Fruit fly (Drosophila melanogaster) whole organism, embryonic: ENCODE results near the gene Mst77F.

Experiments used
- Atf3 ChIP-seq: fragments of 200-800 bp; sonication (Bioruptor generic); optimal IDR thresholded peaks from 3 replicates; lab custom pipeline; 2016; ENCODE audit warnings: missing biosample characterization, missing genetic modification characterization
- BEAF-32 ChIP-seq: fragments of 200-800 bp; sonication (Bioruptor generic); optimal IDR thresholded peaks from 3 replicates; lab custom pipeline; 2017; ENCODE audit warnings: missing biosample characterization, missing genetic modification characterization, mild to moderate bottlenecking, moderate library complexity, missing genetic modification reagents
- Bteb2 ChIP-seq: fragments of 200-800 bp; sonication (Bioruptor generic); optimal IDR thresholded peaks from 2 replicates; lab custom pipeline; 2016; ENCODE audit warnings: missing biosample characterization, missing genetic modification characterization
- CG10431 ChIP-seq: fragments of 200-800 bp; sonication (Bioruptor generic); optimal IDR thresholded peaks from 3 replicates; lab custom pipeline; 2018; ENCODE audit warnings: missing biosample characterization, mild to moderate bottlenecking, missing genetic modification characterization
- CG10462 ChIP-seq: fragments of 200-800 bp; sonication (Bioruptor generic); optimal IDR thresholded peaks from 2 replicates; lab custom pipeline; 2016; ENCODE audit warnings: missing biosample characterization, missing genetic modification characterization
- CG11560 ChIP-seq: fragments of 200-800 bp; sonication (Bioruptor generic); IDR thresholded peaks from 3 replicates; pipeline ENCODE4 v1.3.6; 2022; ENCODE audit warnings: missing biosample characterization, missing genetic modification characterization
- CG13123 ChIP-seq: fragments of 200-800 bp; sonication (Bioruptor generic); optimal IDR thresholded peaks from 2 replicates; lab custom pipeline; 2016; ENCODE audit warnings: missing biosample characterization, missing genetic modification characterization
- CG13424 ChIP-seq: fragments of 200-800 bp; sonication (Bioruptor generic); optimal IDR thresholded peaks from 2 replicates; lab custom pipeline; 2019; ENCODE audit warnings: missing biosample characterization, mild to moderate bottlenecking, missing genetic modification characterization, moderate library complexity
- CG15696 ChIP-seq: fragments of 200-800 bp; sonication (Bioruptor generic); optimal IDR thresholded peaks from 2 replicates; lab custom pipeline; 2019; ENCODE audit warnings: missing biosample characterization, mild to moderate bottlenecking, missing genetic modification characterization, moderate library complexity
- CG1602 ChIP-seq: fragments of 200-800 bp; sonication (Bioruptor generic); optimal IDR thresholded peaks from 3 replicates; lab custom pipeline; 2016; ENCODE audit warnings: missing biosample characterization, missing genetic modification characterization
- CG1647 ChIP-seq: fragments of 200-800 bp; sonication (Bioruptor generic); optimal IDR thresholded peaks from 3 replicates; lab custom pipeline; 2016; ENCODE audit warnings: missing biosample characterization, missing genetic modification characterization
- CG1792 ChIP-seq: fragments of 200-800 bp; sonication (Bioruptor generic); optimal IDR thresholded peaks from 2 replicates; lab custom pipeline; 2016; ENCODE audit warnings: missing biosample characterization, missing genetic modification characterization
- CG18599 ChIP-seq: fragments of 200-800 bp; sonication (Bioruptor generic); optimal IDR thresholded peaks from 3 replicates; lab custom pipeline; 2017; ENCODE audit warnings: missing biosample characterization, missing genetic modification characterization, mild to moderate bottlenecking, moderate library complexity, missing genetic modification reagents
- CG2889 ChIP-seq: fragments of 200-800 bp; sonication (Bioruptor generic); IDR thresholded peaks from 3 replicates; pipeline ENCODE4 v1.3.6; 2022; ENCODE audit warnings: missing biosample characterization, missing genetic modification characterization
- CG34422 ChIP-seq: fragments of 200-800 bp; sonication (Bioruptor generic); IDR thresholded peaks from 3 replicates; pipeline ENCODE4 v1.3.6; 2022; ENCODE audit warnings: missing biosample characterization, missing genetic modification characterization
- CG4707 ChIP-seq: fragments of 200-800 bp; sonication (Bioruptor generic); optimal IDR thresholded peaks from 2 replicates; lab custom pipeline; 2018; ENCODE audit warnings: missing biosample characterization, mild to moderate bottlenecking, missing genetic modification characterization, moderate library complexity
- CG4730 ChIP-seq: fragments of 200-800 bp; sonication (Bioruptor generic); IDR thresholded peaks from 2 replicates; pipeline ENCODE4 v1.3.6; 2022; ENCODE audit warnings: missing biosample characterization, missing genetic modification characterization
- CG6254 ChIP-seq: fragments of 200-800 bp; sonication (Bioruptor generic); optimal IDR thresholded peaks from 3 replicates; lab custom pipeline; 2017; ENCODE audit warnings: mild to moderate bottlenecking, missing biosample characterization, missing genetic modification reagents, missing genetic modification characterization
- CG6683 ChIP-seq: fragments of 200-800 bp; sonication (Bioruptor generic); optimal IDR thresholded peaks from 2 replicates; lab custom pipeline; 2017; ENCODE audit warnings: missing biosample characterization, mild to moderate bottlenecking, missing genetic modification characterization, missing genetic modification reagents
- CG6689 ChIP-seq: fragments of 200-800 bp; sonication (Bioruptor generic); IDR thresholded peaks from 2 replicates; pipeline ENCODE4 v1.3.6; 2022; ENCODE audit warnings: missing biosample characterization, missing genetic modification characterization
- CG6813 ChIP-seq: fragments of 200-800 bp; sonication (Bioruptor generic); optimal IDR thresholded peaks from 2 replicates; lab custom pipeline; 2017; ENCODE audit warnings: missing biosample characterization, missing genetic modification characterization, mild to moderate bottlenecking, moderate library complexity, missing genetic modification reagents
- CG7271 ChIP-seq: fragments of 200-800 bp; sonication (Bioruptor generic); optimal IDR thresholded peaks from 2 replicates; lab custom pipeline; 2018; ENCODE audit warnings: missing biosample characterization, mild to moderate bottlenecking, missing genetic modification characterization, moderate library complexity
- CG8944 ChIP-seq: fragments of 200-800 bp; sonication (Bioruptor generic); optimal IDR thresholded peaks from 3 replicates; lab custom pipeline; 2016; ENCODE audit warnings: missing biosample characterization, missing genetic modification characterization
- D19B ChIP-seq: fragments of 200-800 bp; sonication (Bioruptor generic); optimal IDR thresholded peaks from 2 replicates; lab custom pipeline; 2017; ENCODE audit warnings: missing biosample characterization, mild to moderate bottlenecking, missing genetic modification characterization
- Doc3 ChIP-seq: fragments of 200-800 bp; sonication (Bioruptor generic); IDR thresholded peaks from 3 replicates; pipeline ENCODE4 v1.3.6; 2022; ENCODE audit warnings: missing biosample characterization, missing genetic modification characterization; ENCODE audit not compliant: partially characterized antibody
- Fer3 ChIP-seq: fragments of 200-800 bp; sonication (Bioruptor generic); optimal IDR thresholded peaks from 2 replicates; lab custom pipeline; 2018; ENCODE audit warnings: missing biosample characterization, mild to moderate bottlenecking, missing genetic modification characterization, moderate library complexity
- Mrtf ChIP-seq: fragments of 200-800 bp; sonication (Bioruptor generic); IDR thresholded peaks from 3 replicates; pipeline ENCODE4 v1.3.6; 2022; ENCODE audit warnings: missing biosample characterization, missing genetic modification characterization
- NC2β ChIP-seq: fragments of 200-800 bp; sonication (Bioruptor generic); optimal IDR thresholded peaks from 2 replicates; lab custom pipeline; 2016; ENCODE audit warnings: missing biosample characterization, missing genetic modification characterization
- Optix ChIP-seq: fragments of 200-800 bp; sonication (Bioruptor generic); IDR thresholded peaks from 3 replicates; pipeline ENCODE4 v1.3.6; 2022; ENCODE audit warnings: missing biosample characterization, missing genetic modification characterization
- Rfx ChIP-seq: fragments of 200-800 bp; sonication (Bioruptor generic); IDR thresholded peaks from 2 replicates; pipeline ENCODE4 v1.3.6; 2022; ENCODE audit warnings: missing biosample characterization, missing genetic modification characterization
- Trl ChIP-seq, 3 experiments: fragments of >200 bp in 2 of 3; fragments of 200-800 bp in 1 of 3; sonication (Bioruptor generic) in 1 of 3; optimal IDR thresholded peaks; 2 replicates in 1 of 3; 3 replicates in 2 of 3; lab custom pipeline; 2016 to 2017; ENCODE audit warnings: missing biosample characterization in 1 of 3, missing genetic modification characterization in 1 of 3
- az2 ChIP-seq: fragments of 200-800 bp; sonication (Bioruptor generic); optimal IDR thresholded peaks from 3 replicates; lab custom pipeline; 2016; ENCODE audit warnings: missing biosample characterization, missing genetic modification characterization
- cg ChIP-seq: fragments of 200-800 bp; sonication (Bioruptor generic); optimal IDR thresholded peaks from 3 replicates; lab custom pipeline; 2019; ENCODE audit warnings: missing biosample characterization, mild to moderate bottlenecking, missing genetic modification characterization, moderate library complexity
- crp ChIP-seq, 2 experiments: fragments of 200-800 bp; sonication (Bioruptor generic); optimal IDR thresholded peaks; 2 replicates in 1 of 2; 3 replicates in 1 of 2; lab custom pipeline; 2017; ENCODE audit warnings: missing biosample characterization in 2 of 2, missing genetic modification characterization in 2 of 2, mild to moderate bottlenecking in 1 of 2, moderate library complexity in 1 of 2
- fd3F ChIP-seq: fragments of 200-800 bp; sonication (Bioruptor generic); optimal IDR thresholded peaks from 2 replicates; lab custom pipeline; 2018; ENCODE audit warnings: missing biosample characterization, mild to moderate bottlenecking, missing genetic modification characterization, moderate library complexity
- gcm ChIP-seq: fragments of 200-800 bp; sonication (Bioruptor generic); optimal IDR thresholded peaks from 2 replicates; lab custom pipeline; 2019; ENCODE audit warnings: missing biosample characterization, mild to moderate bottlenecking, missing genetic modification characterization, moderate library complexity
- h ChIP-seq: fragments of >200 bp; optimal IDR thresholded peaks from 2 replicates; lab custom pipeline; 2017
- her ChIP-seq: fragments of 200-800 bp; sonication (Bioruptor generic); optimal IDR thresholded peaks from 2 replicates; lab custom pipeline; 2016; ENCODE audit warnings: missing biosample characterization, missing genetic modification characterization
- hth ChIP-seq: fragments of >200 bp; optimal IDR thresholded peaks from 2 replicates; lab custom pipeline; 2017; ENCODE audit warnings: inconsistent platforms
- jigr1 ChIP-seq: fragments of 200-800 bp; sonication (Bioruptor generic); IDR thresholded peaks from 3 replicates; pipeline ENCODE4 v1.3.6; 2022; ENCODE audit warnings: missing biosample characterization, missing genetic modification characterization
- kni ChIP-seq: fragments of 200-800 bp; sonication (Bioruptor generic); optimal IDR thresholded peaks from 3 replicates; lab custom pipeline; 2017; ENCODE audit warnings: mild to moderate bottlenecking, missing biosample characterization, missing genetic modification reagents, missing genetic modification characterization
- lab ChIP-seq: fragments of 200-800 bp; sonication (Bioruptor generic); optimal IDR thresholded peaks from 3 replicates; lab custom pipeline; 2017; ENCODE audit warnings: missing biosample characterization, missing genetic modification characterization, mild to moderate bottlenecking, moderate library complexity, missing genetic modification reagents
- lbe ChIP-seq: fragments of 200-800 bp; sonication (Bioruptor generic); optimal IDR thresholded peaks from 2 replicates; lab custom pipeline; 2016; ENCODE audit warnings: missing biosample characterization, mild to moderate bottlenecking, missing genetic modification characterization
- psq ChIP-seq: fragments of 200-800 bp; sonication (Bioruptor generic); optimal IDR thresholded peaks from 2 replicates; lab custom pipeline; 2017; ENCODE audit warnings: missing biosample characterization, missing genetic modification characterization
- seq ChIP-seq: fragments of 200-800 bp; sonication (Bioruptor generic); IDR thresholded peaks from 2 replicates; pipeline ENCODE4 v1.3.6; 2022; ENCODE audit warnings: missing biosample characterization, missing genetic modification characterization
- sqz ChIP-seq: fragments of 200-800 bp; sonication (Bioruptor generic); optimal IDR thresholded peaks from 3 replicates; lab custom pipeline; 2018; ENCODE audit warnings: missing biosample characterization, mild to moderate bottlenecking, missing genetic modification characterization
- stc ChIP-seq: fragments of 200-800 bp; sonication (Bioruptor generic); IDR thresholded peaks from 2 replicates; pipeline ENCODE4 v1.3.6; 2022; ENCODE audit warnings: missing biosample characterization, missing genetic modification characterization
- usp ChIP-seq: fragments of >200 bp; optimal IDR thresholded peaks from 2 replicates; lab custom pipeline; 2017; ENCODE audit warnings: missing biosample characterization, missing genetic modification characterization

Mst77F gene

DNA sequence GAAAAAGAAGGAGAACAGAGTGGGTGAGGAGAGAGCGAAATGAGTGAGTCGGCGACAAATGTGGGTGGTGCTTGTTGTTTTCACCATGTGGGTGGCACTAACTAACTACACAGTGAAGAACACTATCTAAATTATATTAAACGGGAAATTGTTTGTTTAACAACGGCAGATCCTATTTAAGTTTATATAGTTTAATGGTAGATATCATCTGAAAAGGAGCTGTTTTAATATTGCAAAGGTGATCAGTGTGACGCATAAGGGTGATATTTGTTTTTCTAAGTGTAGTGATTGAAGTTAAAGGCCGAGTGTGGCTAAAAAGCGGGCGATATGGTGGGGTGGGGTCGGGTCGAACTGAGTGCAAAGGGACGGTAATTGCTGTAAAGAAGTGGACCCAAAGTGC, 30.7 kb upstream of the Mst77F start (continued):
- TF ChIP-seq CG6689: 0 out of 2 replicates have a peak, but pooled peaks have one; percentile 28

DNA sequence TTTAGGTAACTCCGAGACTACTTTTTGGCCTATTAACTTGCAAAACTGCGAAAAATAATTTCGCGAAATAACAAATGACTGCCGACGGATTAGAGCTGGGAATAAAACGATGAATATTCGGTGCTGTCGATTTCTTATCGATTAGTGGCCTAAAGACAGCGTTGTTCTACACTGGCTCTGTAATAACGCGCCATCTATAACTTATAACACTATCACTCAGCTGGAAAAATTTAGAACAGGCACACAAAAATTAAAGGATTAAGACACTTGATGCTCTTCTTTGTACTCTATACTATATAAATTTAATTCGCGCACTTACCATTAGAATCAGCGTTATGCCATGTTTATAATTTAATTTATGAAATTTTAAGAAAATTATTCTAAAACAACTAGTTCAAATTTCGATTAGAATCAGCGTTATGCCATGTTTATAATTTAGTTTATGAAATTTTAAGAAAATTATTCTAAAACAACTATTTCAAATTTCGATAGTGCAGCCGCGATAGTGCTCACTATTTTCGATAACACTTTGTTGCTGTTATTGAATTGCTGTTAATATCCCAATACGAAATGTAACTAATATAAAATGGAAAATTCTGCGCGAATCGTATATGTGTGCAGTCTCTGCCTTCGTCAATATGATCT, 23.8 kb upstream of the Mst77F start, which contains the start of the genes CSN3 and CG11456:
Gene CSN3, minus strand, starts transcription at position 112 of the 645 bp plus-strand sequence.
Gene CG11456, plus strand, starts transcription at position 523 of the 645 bp plus-strand sequence.
- no peak for TF ChIP-seq CG6813 (GFP tag; lab: Kevin White, UChicago)
- no peak for TF ChIP-seq CG10462 (GFP tag; lab: Kevin White, UChicago)
- TF ChIP-seq CG4730 (GFP tag; lab: Robert Waterston, UW): peak; percentile 28; the same call in 1 of the 2 replicates
- no peak for TF ChIP-seq seq (GFP tag; lab: Robert Waterston, UW)
- TF ChIP-seq Optix (GFP tag; lab: Robert Waterston, UW): no peak
- TF ChIP-seq CG8944 (GFP tag; lab: Kevin White, UChicago): peak; percentile 28
- no peak for TF ChIP-seq usp
- no peak for TF ChIP-seq sqz (GFP tag; lab: Kevin White, UChicago)
- no peak for TF ChIP-seq CG13424 (tag; lab: Kevin White, UChicago)
- peak; percentile 13 for TF ChIP-seq her (GFP tag; lab: Kevin White, UChicago)
- TF ChIP-seq CG4707 (GFP tag; lab: Kevin White, UChicago): no peak
- no peak for TF ChIP-seq CG7271 (tag; lab: Kevin White, UChicago)
- TF ChIP-seq CG15696 (tag; lab: Kevin White, UChicago): no peak
- peak; percentile 63; the same call in 1 of the 3 replicates for TF ChIP-seq Doc3
- peak; percentile 21 for TF ChIP-seq CG1602 (GFP tag; lab: Kevin White, UChicago)
- TF ChIP-seq h (lab: Kevin White, UChicago): no peak
- no peak for TF ChIP-seq CG10431 (GFP tag; lab: Kevin White, UChicago)
- TF ChIP-seq Bteb2 (GFP tag; lab: Kevin White, UChicago): peak; percentile 49
- no peak for TF ChIP-seq CG6689
- no peak for TF ChIP-seq lab (GFP tag; lab: Kevin White, UChicago)
- TF ChIP-seq CG1647 (GFP tag; lab: Kevin White, UChicago): peak; percentile 51
- peak; percentile 24 for TF ChIP-seq CG1792 (GFP tag; lab: Kevin White, UChicago)
- TF ChIP-seq kni (GFP tag; lab: Kevin White, UChicago): no peak
- TF ChIP-seq gcm (GFP tag; lab: Kevin White, UChicago): no peak
- no peak for TF ChIP-seq jigr1 (GFP tag; lab: Robert Waterston, UW)
- no peak for TF ChIP-seq stc (GFP tag; lab: Robert Waterston, UW)
- TF ChIP-seq psq: no peak
- no peak for TF ChIP-seq fd3F (GFP tag; lab: Kevin White, UChicago)
- no peak for TF ChIP-seq CG6683 (GFP tag; lab: Kevin White, UChicago)
- TF ChIP-seq cg (GFP tag; lab: Kevin White, UChicago): no peak
- TF ChIP-seq lbe (GFP tag; lab: Kevin White, UChicago): no peak
- no peak for TF ChIP-seq CG6254 (GFP tag; lab: Kevin White, UChicago)
- TF ChIP-seq hth (lab: Kevin White, UChicago): no peak
- TF ChIP-seq Fer3: peak; percentile 1
- TF ChIP-seq az2 (GFP tag; lab: Kevin White, UChicago): no peak
- TF ChIP-seq Trl (optimal IDR thresholded peaks at IDR 0.05; lab: Kevin White, UChicago): no peak
- TF ChIP-seq Trl (GFP tag; optimal IDR thresholded peaks at IDR 0.05; lab: Kevin White, UChicago): peak; percentile 50
- peak; percentile 77 for TF ChIP-seq Rfx
- TF ChIP-seq BEAF-32 (GFP tag; lab: Kevin White, UChicago): peak; percentile 74
- no peak for TF ChIP-seq CG2889 (GFP tag; lab: Robert Waterston, UW)
- peak; percentile 2 for TF ChIP-seq D19B (GFP tag; lab: Kevin White, UChicago)
- peak; percentile 23 for TF ChIP-seq CG18599 (GFP tag; lab: Kevin White, UChicago)
- TF ChIP-seq CG34422 (GFP tag; lab: Robert Waterston, UW): peak; percentile 34; the same call in 2 of the 3 replicates
- no peak for TF ChIP-seq CG13123 (GFP tag; lab: Kevin White, UChicago)
- peak; percentile 39 for TF ChIP-seq Atf3 (GFP tag; lab: Kevin White, UChicago)
- TF ChIP-seq crp (GFP tag; optimal IDR thresholded peaks at IDR 0.05; lab: Kevin White, UChicago): peak in 1 of 2 experiments; percentile 80
- TF ChIP-seq Mrtf (GFP tag; lab: Robert Waterston, UW): no peak
- peak; percentile 68; the same call in 1 of the 3 replicates for TF ChIP-seq CG11560
- TF ChIP-seq NC2β (GFP tag; lab: Kevin White, UChicago): peak; percentile 50
